Fruit fly (Drosophila melanogaster) whole organism, embryonic: ENCODE results near the gene Vm26Ab.

Experiments used
- Asciz ChIP-seq: fragments of 200-800 bp; sonication (Bioruptor generic); optimal IDR thresholded peaks from 2 replicates; lab custom pipeline; 2017; ENCODE audit warnings: missing biosample characterization, mild to moderate bottlenecking, missing genetic modification characterization, missing genetic modification reagents
- B-H2 ChIP-seq: fragments of 200-800 bp; sonication (Bioruptor generic); optimal IDR thresholded peaks from 2 replicates; lab custom pipeline; 2018; ENCODE audit warnings: missing biosample characterization, mild to moderate bottlenecking, missing genetic modification characterization
- CG10209 ChIP-seq: fragments of 200-800 bp; sonication (Bioruptor generic); optimal IDR thresholded peaks from 3 replicates; lab custom pipeline; 2017; ENCODE audit warnings: missing biosample characterization, mild to moderate bottlenecking, missing genetic modification characterization, missing genetic modification reagents
- CG10267 ChIP-seq: fragments of 200-800 bp; sonication (Bioruptor generic); optimal IDR thresholded peaks from 2 replicates; lab custom pipeline; 2018; ENCODE audit warnings: missing biosample characterization, mild to moderate bottlenecking, missing genetic modification characterization, moderate library complexity
- CG10274 ChIP-seq: fragments of 200-800 bp; sonication (Bioruptor generic); optimal IDR thresholded peaks from 3 replicates; lab custom pipeline; 2017; ENCODE audit warnings: missing biosample characterization, mild to moderate bottlenecking, missing genetic modification characterization
- CG10543 ChIP-seq: fragments of 200-800 bp; sonication (Bioruptor generic); optimal IDR thresholded peaks from 3 replicates; lab custom pipeline; 2017; ENCODE audit warnings: missing biosample characterization, mild to moderate bottlenecking, missing genetic modification characterization, moderate library complexity
- CG10654 ChIP-seq: fragments of 200-800 bp; sonication (Bioruptor generic); optimal IDR thresholded peaks from 2 replicates; lab custom pipeline; 2016; ENCODE audit warnings: missing biosample characterization, missing genetic modification characterization
- CG12104 ChIP-seq: fragments of 200-800 bp; sonication (Bioruptor generic); optimal IDR thresholded peaks from 3 replicates; lab custom pipeline; 2016; ENCODE audit warnings: missing biosample characterization, missing genetic modification characterization
- CG12299 ChIP-seq: fragments of 200-800 bp; sonication (Bioruptor generic); optimal IDR thresholded peaks from 2 replicates; lab custom pipeline; 2018; ENCODE audit warnings: missing biosample characterization, mild to moderate bottlenecking, missing genetic modification characterization
- CG13296 ChIP-seq: fragments of 200-800 bp; sonication (Bioruptor generic); optimal IDR thresholded peaks from 3 replicates; lab custom pipeline; 2018; ENCODE audit warnings: missing biosample characterization, mild to moderate bottlenecking, missing genetic modification characterization
- CG14860 ChIP-seq: fragments of 200-800 bp; sonication (Bioruptor generic); IDR thresholded peaks from 3 replicates; pipeline ENCODE4 v1.3.6; 2022; ENCODE audit warnings: missing biosample characterization, missing genetic modification characterization; ENCODE audit not compliant: partially characterized antibody
- CG15269 ChIP-seq: fragments of 200-800 bp; sonication (Bioruptor generic); optimal IDR thresholded peaks from 2 replicates; lab custom pipeline; 2018; ENCODE audit warnings: missing biosample characterization, mild to moderate bottlenecking, missing genetic modification characterization, moderate library complexity
- CG15514 ChIP-seq: fragments of 200-800 bp; sonication (Bioruptor generic); optimal IDR thresholded peaks from 3 replicates; lab custom pipeline; 2017; ENCODE audit warnings: missing biosample characterization, missing genetic modification characterization, mild to moderate bottlenecking, moderate library complexity, missing genetic modification reagents
- CG17385 ChIP-seq: fragments of 200-800 bp; sonication (Bioruptor generic); optimal IDR thresholded peaks from 3 replicates; lab custom pipeline; 2018; ENCODE audit warnings: missing biosample characterization, mild to moderate bottlenecking, missing genetic modification characterization
- CG3065 ChIP-seq: fragments of 200-800 bp; sonication (Bioruptor generic); optimal IDR thresholded peaks from 2 replicates; lab custom pipeline; 2016; ENCODE audit warnings: missing biosample characterization, missing genetic modification characterization
- CG4282 ChIP-seq: fragments of 200-800 bp; sonication (Bioruptor generic); optimal IDR thresholded peaks from 2 replicates; lab custom pipeline; 2016; ENCODE audit warnings: missing biosample characterization, missing genetic modification characterization
- CG5953 ChIP-seq: fragments of 200-800 bp; sonication (Bioruptor generic); IDR thresholded peaks from 2 replicates; pipeline ENCODE4 v1.3.6; 2022; ENCODE audit warnings: missing biosample characterization, missing genetic modification characterization
- CG6765 ChIP-seq: fragments of 200-800 bp; sonication (Bioruptor generic); optimal IDR thresholded peaks from 3 replicates; lab custom pipeline; 2017; ENCODE audit warnings: missing biosample characterization, mild to moderate bottlenecking, missing genetic modification characterization
- CG6813 ChIP-seq: fragments of 200-800 bp; sonication (Bioruptor generic); optimal IDR thresholded peaks from 2 replicates; lab custom pipeline; 2017; ENCODE audit warnings: missing biosample characterization, missing genetic modification characterization, mild to moderate bottlenecking, moderate library complexity, missing genetic modification reagents
- CG7556 ChIP-seq: fragments of 200-800 bp; sonication (Bioruptor generic); optimal IDR thresholded peaks from 2 replicates; lab custom pipeline; 2017; ENCODE audit warnings: missing biosample characterization, mild to moderate bottlenecking, missing genetic modification characterization
- CG7839 ChIP-seq: fragments of 200-800 bp; sonication (Bioruptor generic); optimal IDR thresholded peaks from 3 replicates; lab custom pipeline; 2018; ENCODE audit warnings: missing biosample characterization, mild to moderate bottlenecking, missing genetic modification characterization, moderate library complexity
- D19A ChIP-seq: fragments of 200-800 bp; optimal IDR thresholded peaks from 3 replicates; lab custom pipeline; 2019; ENCODE audit warnings: missing biosample characterization, mild to moderate bottlenecking, missing genetic modification characterization, moderate library complexity
- Hr3 ChIP-seq: fragments of 200-800 bp; sonication (Bioruptor generic); optimal IDR thresholded peaks from 3 replicates; lab custom pipeline; 2016; ENCODE audit warnings: missing biosample characterization, missing genetic modification characterization
- Hr39 ChIP-seq: fragments of >200 bp; optimal IDR thresholded peaks from 2 replicates; lab custom pipeline; 2017
- Jarid2 ChIP-seq: fragments of 200-800 bp; sonication (Bioruptor generic); optimal IDR thresholded peaks from 3 replicates; lab custom pipeline; 2017; ENCODE audit warnings: mild to moderate bottlenecking, missing biosample characterization, missing genetic modification reagents, missing genetic modification characterization
- MTF-1 ChIP-seq: fragments of 200-800 bp; sonication (Bioruptor generic); optimal IDR thresholded peaks from 2 replicates; lab custom pipeline; 2018; ENCODE audit warnings: missing biosample characterization, mild to moderate bottlenecking, missing genetic modification characterization, borderline replicate concordance
- Med ChIP-seq: fragments of 200-800 bp; sonication (Bioruptor generic); peaks from one replicate; lab custom pipeline; 2016; ENCODE audit warnings: missing biosample characterization, missing genetic modification characterization, mild to moderate bottlenecking, inconsistent platforms, moderate library complexity
- NC2β ChIP-seq: fragments of 200-800 bp; sonication (Bioruptor generic); optimal IDR thresholded peaks from 2 replicates; lab custom pipeline; 2016; ENCODE audit warnings: missing biosample characterization, missing genetic modification characterization
- Trl ChIP-seq, 3 experiments: fragments of >200 bp in 2 of 3; fragments of 200-800 bp in 1 of 3; sonication (Bioruptor generic) in 1 of 3; optimal IDR thresholded peaks; 2 replicates in 1 of 3; 3 replicates in 2 of 3; lab custom pipeline; 2016 to 2017; ENCODE audit warnings: missing biosample characterization in 1 of 3, missing genetic modification characterization in 1 of 3
- bcd ChIP-seq: fragments of 200-800 bp; sonication (Bioruptor generic); optimal IDR thresholded peaks from 2 replicates; lab custom pipeline; 2017; ENCODE audit warnings: missing biosample characterization, mild to moderate bottlenecking, missing genetic modification characterization
- disco-r ChIP-seq: fragments of 200-800 bp; sonication (Bioruptor generic); optimal IDR thresholded peaks from 2 replicates; lab custom pipeline; 2016; ENCODE audit warnings: missing biosample characterization, missing genetic modification characterization
- dmrt11E ChIP-seq: fragments of 200-800 bp; sonication (Bioruptor generic); optimal IDR thresholded peaks from 3 replicates; lab custom pipeline; 2018; ENCODE audit warnings: missing biosample characterization, mild to moderate bottlenecking, missing genetic modification characterization, moderate library complexity
- dysf ChIP-seq: fragments of 200-800 bp; sonication (Bioruptor generic); IDR thresholded peaks from 3 replicates; pipeline ENCODE4 v1.3.6; 2022; ENCODE audit warnings: missing biosample characterization, missing genetic modification characterization
- ewg ChIP-seq: fragments of 200-800 bp; sonication (Bioruptor generic); optimal IDR thresholded peaks from 3 replicates; lab custom pipeline; 2017; ENCODE audit warnings: mild to moderate bottlenecking, missing biosample characterization, missing genetic modification reagents, missing genetic modification characterization
- ftz-f1 ChIP-seq: fragments of 200-800 bp; sonication (Bioruptor generic); optimal IDR thresholded peaks from 2 replicates; lab custom pipeline; 2016; ENCODE audit warnings: missing biosample characterization, missing genetic modification characterization
- kah ChIP-seq: fragments of 200-800 bp; sonication (Bioruptor generic); optimal IDR thresholded peaks from 2 replicates; lab custom pipeline; 2018; ENCODE audit warnings: missing biosample characterization, mild to moderate bottlenecking, missing genetic modification characterization
- kay ChIP-seq: fragments of 200-800 bp; sonication (Bioruptor generic); optimal IDR thresholded peaks from 2 replicates; lab custom pipeline; 2016; ENCODE audit warnings: missing biosample characterization, missing genetic modification characterization
- klu ChIP-seq: fragments of 200-800 bp; sonication (Bioruptor generic); IDR thresholded peaks from 2 replicates; pipeline ENCODE4 v1.3.6; 2022; ENCODE audit warnings: missing biosample characterization, missing genetic modification characterization
- lilli ChIP-seq: fragments of 200-800 bp; sonication (Bioruptor generic); optimal IDR thresholded peaks from 3 replicates; lab custom pipeline; 2016; ENCODE audit warnings: missing biosample characterization, missing genetic modification characterization
- odd ChIP-seq: fragments of 200-800 bp; sonication (Bioruptor generic); optimal IDR thresholded peaks from 2 replicates; lab custom pipeline; 2017; ENCODE audit warnings: missing biosample characterization, mild to moderate bottlenecking, missing genetic modification characterization
- pfk ChIP-seq: fragments of 200-800 bp; sonication (Bioruptor generic); optimal IDR thresholded peaks from 2 replicates; lab custom pipeline; 2018; ENCODE audit warnings: missing biosample characterization, mild to moderate bottlenecking, missing genetic modification characterization, moderate library complexity
- pros ChIP-seq: fragments of 200-800 bp; sonication (Bioruptor generic); optimal IDR thresholded peaks from 3 replicates; lab custom pipeline; 2019; ENCODE audit warnings: missing biosample characterization, mild to moderate bottlenecking, missing genetic modification characterization, moderate library complexity
- sima ChIP-seq: fragments of 200-800 bp; sonication (Bioruptor generic); optimal IDR thresholded peaks from 2 replicates; lab custom pipeline; 2016; ENCODE audit warnings: missing biosample characterization, missing genetic modification characterization
- sug ChIP-seq: fragments of 200-800 bp; optimal IDR thresholded peaks from 2 replicates; lab custom pipeline; 2019; ENCODE audit warnings: missing biosample characterization, mild to moderate bottlenecking, missing genetic modification characterization, moderate library complexity
- tap ChIP-seq: fragments of 200-800 bp; optimal IDR thresholded peaks from 3 replicates; lab custom pipeline; 2019; ENCODE audit warnings: missing biosample characterization, mild to moderate bottlenecking, missing genetic modification characterization, moderate library complexity
- tin ChIP-seq: fragments of 200-800 bp; sonication (Bioruptor generic); optimal IDR thresholded peaks from 3 replicates; lab custom pipeline; 2016; ENCODE audit warnings: missing biosample characterization, missing genetic modification characterization
- tx ChIP-seq: fragments of 200-800 bp; sonication (Bioruptor generic); optimal IDR thresholded peaks from 2 replicates; lab custom pipeline; 2016; ENCODE audit warnings: missing biosample characterization, missing genetic modification characterization
- zf30C ChIP-seq: fragments of 200-800 bp; sonication (Bioruptor generic); optimal IDR thresholded peaks from 3 replicates; lab custom pipeline; 2018; ENCODE audit warnings: missing biosample characterization, mild to moderate bottlenecking, missing genetic modification characterization

Vm26Ab gene

DNA sequence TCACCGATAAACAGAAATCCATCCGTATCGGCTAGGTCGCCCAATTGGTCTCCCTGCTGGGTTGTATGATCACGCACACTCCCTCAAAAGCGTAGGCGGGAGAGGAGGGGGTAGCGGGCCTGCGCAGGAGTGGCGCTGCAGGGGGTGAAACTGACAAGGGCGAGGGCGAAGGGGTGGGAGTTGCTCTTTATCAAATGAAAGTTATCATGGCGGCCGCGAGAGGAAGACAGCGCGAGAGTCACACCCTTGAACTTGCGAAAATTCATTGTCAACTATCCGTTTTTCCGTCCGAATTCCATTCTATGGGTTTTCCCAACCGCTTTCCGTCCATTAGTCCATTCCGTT is 22.2 kb downstream of the Vm26Ab start (continued):
- TF ChIP-seq dmrt11E (no peak), tx (GFP tag; lab: Kevin White, UChicago) (no peak), CG10267 (tag; lab: Kevin White, UChicago) (peak; percentile 42), dysf (GFP tag; lab: Robert Waterston, UW) (no peak), sima (no peak), Hr39 (no peak), CG10654 (GFP tag; lab: Kevin White, UChicago) (no peak), kay (GFP tag; lab: Kevin White, UChicago) (no peak), CG15269 (tag; lab: Kevin White, UChicago) (no peak), CG3065 (GFP tag; lab: Kevin White, UChicago) (peak; percentile 31), Jarid2 (GFP tag; lab: Kevin White, UChicago) (no peak), disco-r (no peak), ewg (GFP tag; lab: Kevin White, UChicago) (peak; percentile 95), pfk (GFP tag; lab: Kevin White, UChicago) (no peak), CG10274 (no peak), pros (peak; percentile 40), CG5953 (no peak), CG10209 (GFP tag; lab: Kevin White, UChicago) (no peak), Med (GFP tag; lab: Kevin White, UChicago) (peak; percentile 38), NC2β (GFP tag; lab: Kevin White, UChicago) (no peak), Hr3 (GFP tag; lab: Kevin White, UChicago) (no peak)

DNA sequence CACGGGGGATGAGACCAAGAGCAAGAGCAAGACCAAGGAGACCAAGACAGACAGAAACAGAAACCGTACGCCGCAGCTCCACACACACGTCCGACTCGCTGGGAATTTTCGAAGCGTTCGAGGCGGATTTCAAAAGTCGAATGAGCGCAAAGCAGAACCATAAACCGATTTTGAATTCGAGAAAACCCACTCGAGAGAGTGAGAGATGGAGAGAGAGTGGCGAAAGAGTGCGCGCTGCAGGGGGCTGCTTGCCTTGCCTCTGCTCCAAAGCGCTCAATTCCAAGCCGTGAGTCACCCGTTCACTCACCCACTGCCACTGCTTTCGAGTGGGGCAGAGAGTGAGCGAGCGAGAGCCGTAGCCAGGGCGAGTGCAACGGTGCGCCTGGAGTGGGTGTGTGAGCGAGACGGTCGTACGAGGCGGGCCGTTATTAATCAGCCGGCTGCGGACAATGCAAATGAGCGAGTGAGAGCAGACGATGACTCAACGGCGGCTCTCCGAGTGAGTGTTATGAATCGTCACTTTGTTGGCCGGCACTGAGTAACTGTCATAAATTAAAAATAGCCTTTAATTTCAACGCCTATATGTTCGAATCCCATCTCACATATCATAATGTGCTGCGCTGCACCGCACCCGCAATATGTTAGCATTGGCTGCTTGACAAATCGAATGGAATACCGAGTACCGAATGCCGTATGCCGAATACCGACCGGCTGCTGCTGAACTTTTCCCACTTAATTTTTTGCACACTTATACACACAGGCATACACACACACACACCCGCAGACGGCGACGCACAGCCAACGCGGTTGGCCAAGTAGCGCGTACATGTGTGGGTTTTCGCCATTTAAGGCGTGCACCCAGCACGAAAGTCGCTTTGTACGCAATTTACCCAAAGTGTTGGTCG is 23.4 kb downstream of the Vm26Ab start:
- TF ChIP-seq B-H2 (GFP tag; lab: Kevin White, UChicago) (peak; percentile 51), CG7556 (GFP tag; lab: Kevin White, UChicago) (no peak), bcd (no peak), CG17385 (GFP tag; lab: Kevin White, UChicago) (peak; percentile 58), Trl (optimal IDR thresholded peaks at IDR 0.05; lab: Kevin White, UChicago) (peak; percentile 97 to 98), Trl (GFP tag; optimal IDR thresholded peaks at IDR 0.05; lab: Kevin White, UChicago) (peak; percentile 62), CG6765 (GFP tag; lab: Kevin White, UChicago) (peak; percentile 80), CG14860 (GFP tag; lab: Robert Waterston, UW) (no peak), CG15514 (GFP tag; lab: Kevin White, UChicago) (peak; percentile 25), kah (peak; percentile 9), CG12104 (GFP tag; lab: Kevin White, UChicago) (no peak), CG7839 (peak; percentile 27), Asciz (GFP tag; lab: Kevin White, UChicago) (peak; percentile 31), sug (peak; percentile 99), zf30C (GFP tag; lab: Kevin White, UChicago) (peak; percentile 26), MTF-1 (GFP tag; lab: Kevin White, UChicago) (peak; percentile 49), pfk (GFP tag; lab: Kevin White, UChicago) (peak; percentile 42), CG6813 (GFP tag; lab: Kevin White, UChicago) (peak; percentile 64), CG12299 (tag; lab: Kevin White, UChicago) (peak; percentile 64), CG10267 (tag; lab: Kevin White, UChicago) (peak; percentile 26), D19A (tag; lab: Kevin White, UChicago) (peak; percentile 19), odd (peak; percentile 57), CG4282 (GFP tag; lab: Kevin White, UChicago) (no peak), tin (GFP tag; lab: Kevin White, UChicago) (peak; percentile 1), klu (GFP tag; lab: Robert Waterston, UW) (no peak), CG13296 (peak; percentile 53), tap (peak; percentile 56), CG10543 (peak; percentile 65), ftz-f1 (GFP tag; lab: Kevin White, UChicago) (peak; percentile 58), lilli (peak; percentile 9)
